Worm (Caenorhabditis elegans) whole organism, L3 larva: ENCODE measurements around the gene F55G11.6.

Source experiments
- R02D3.7 ChIP-seq: fragments of 150-350 bp; optimal IDR thresholded peaks from 2 replicates; lab custom pipeline; 2014; ENCODE audit warnings: missing biosample characterization, missing genetic modification characterization
- ceh-28 ChIP-seq: fragments of 150-350 bp; optimal IDR thresholded peaks from 2 replicates; lab custom pipeline; 2014; ENCODE audit warnings: missing biosample characterization, missing genetic modification reagents, missing genetic modification characterization
- ceh-82 ChIP-seq: fragments of 150-350 bp; optimal IDR thresholded peaks from 2 replicates; lab custom pipeline; 2014; ENCODE audit warnings: missing biosample characterization, missing genetic modification characterization
- elt-2 ChIP-seq: sonication (generic microtip); optimal IDR thresholded peaks from 2 replicates; lab custom pipeline; 2016; ENCODE audit warnings: missing genetic modification reagents, mild to moderate bottlenecking, missing genetic modification characterization, missing compliant biosample characterization
- elt-3 ChIP-seq, 3 experiments: fragments of 150-350 bp in 1 of 3; sonication (generic microtip) in 2 of 3; optimal IDR thresholded peaks; 2 replicates in 2 of 3; 4 replicates in 1 of 3; lab custom pipeline; 2014 to 2017; ENCODE audit warnings: missing biosample characterization in 3 of 3, missing genetic modification characterization in 3 of 3
- jun-1 ChIP-seq: fragments of 150-350 bp; optimal IDR thresholded peaks from 2 replicates; lab custom pipeline; 2014; ENCODE audit warnings: missing biosample characterization, missing genetic modification reagents, missing genetic modification characterization
- mdl-1 ChIP-seq: fragments of 150-350 bp; optimal IDR thresholded peaks from 2 replicates; lab custom pipeline; 2014; ENCODE audit warnings: missing biosample characterization, missing genetic modification characterization
- nfya-1 ChIP-seq: sonication (generic microtip); optimal IDR thresholded peaks from 2 replicates; lab custom pipeline; 2017; ENCODE audit warnings: missing genetic modification characterization, mild to moderate bottlenecking, missing compliant biosample characterization, antibody characterized with exemption, moderate library complexity; ENCODE audit not compliant: insufficient read depth
- nhr-23 ChIP-seq: fragments of 150-350 bp; optimal IDR thresholded peaks from 2 replicates; lab custom pipeline; 2014; ENCODE audit warnings: missing biosample characterization, missing genetic modification reagents, missing genetic modification characterization
- nhr-25 ChIP-seq: sonication (generic microtip); optimal IDR thresholded peaks from 2 replicates; lab custom pipeline; 2017; ENCODE audit warnings: missing biosample characterization, missing genetic modification characterization
- nhr-77 ChIP-seq: fragments of 150-350 bp; optimal IDR thresholded peaks from 2 replicates; lab custom pipeline; 2014; ENCODE audit warnings: missing biosample characterization, missing genetic modification characterization
- pqm-1 ChIP-seq: fragments of 150-350 bp; optimal IDR thresholded peaks from 2 replicates; lab custom pipeline; 2017; ENCODE audit warnings: missing biosample characterization, missing genetic modification characterization, inconsistent platforms
- tbx-2 ChIP-seq: sonication (generic microtip); optimal IDR thresholded peaks from 2 replicates; lab custom pipeline; 2016; ENCODE audit warnings: mild to moderate bottlenecking, missing genetic modification characterization, missing compliant biosample characterization
- ztf-11 ChIP-seq: fragments of 150-350 bp; optimal IDR thresholded peaks from 2 replicates; lab custom pipeline; 2014; ENCODE audit warnings: missing biosample characterization, missing genetic modification characterization

F55G11.6 gene

DNA sequence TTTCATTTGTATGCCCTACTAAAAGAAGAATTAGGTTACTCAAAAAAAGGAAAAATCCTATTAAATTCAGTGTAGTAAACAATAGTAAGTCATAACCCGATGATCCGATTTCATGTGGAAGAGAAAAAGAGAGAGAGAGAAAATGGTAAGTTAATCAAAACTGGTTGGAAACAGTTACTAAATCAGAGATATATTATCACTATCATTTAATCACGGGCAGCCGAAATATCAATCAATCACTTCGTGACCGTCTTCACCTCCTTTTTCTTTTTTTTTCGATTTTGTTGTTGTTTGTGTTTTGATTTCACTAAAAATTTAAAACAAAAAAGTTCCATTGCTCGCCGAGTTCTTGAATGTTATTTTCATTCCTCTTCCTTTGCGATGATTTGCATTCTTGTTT, 39.7 kb downstream of the F55G11.6 start:
- no peak for TF ChIP-seq nhr-25 (tag; lab: Kevin White, UChicago)
- TF ChIP-seq ceh-28 (tag; lab: Kevin White, UChicago) = no peak
- no peak for TF ChIP-seq ztf-11 (tag; lab: Kevin White, UChicago)
- TF ChIP-seq ceh-82 (tag; lab: Kevin White, UChicago) = no peak
- no peak for TF ChIP-seq nfya-1 (tag; lab: Kevin White, UChicago)
- TF ChIP-seq nhr-23 (tag; lab: Kevin White, UChicago) = peak; percentile 35
- no peak for TF ChIP-seq nhr-77 (tag; lab: Kevin White, UChicago)
- TF ChIP-seq mdl-1 (tag; lab: Kevin White, UChicago) = no peak
- no peak for TF ChIP-seq jun-1 (tag; lab: Kevin White, UChicago)
- TF ChIP-seq elt-3 (tag; optimal IDR thresholded peaks at IDR 0.05; lab: Kevin White, UChicago) = peak in 1 of 3 experiments; percentile 8
- TF ChIP-seq tbx-2 (tag; lab: Kevin White, UChicago) = no peak

DNA sequence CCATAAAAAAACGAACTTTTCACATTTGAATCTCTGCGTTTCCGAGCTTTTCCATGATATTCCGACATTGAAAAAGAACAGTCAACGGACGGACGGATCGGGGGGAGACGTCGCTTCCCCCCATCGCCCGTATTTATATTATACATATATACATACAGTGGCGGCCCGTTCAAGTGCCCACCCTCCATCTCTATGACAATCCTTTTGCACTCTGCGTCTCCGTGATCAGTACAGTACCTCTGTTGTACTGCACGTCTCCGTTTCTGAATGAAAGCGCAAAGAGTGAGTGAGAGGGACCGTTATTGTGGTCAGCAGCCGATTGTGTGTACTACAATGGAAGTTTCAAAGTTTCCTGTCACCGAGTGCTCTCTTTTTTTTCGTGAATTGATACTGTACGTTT, 41.3 kb downstream of the F55G11.6 start:
- TF ChIP-seq nhr-23 (tag; lab: Kevin White, UChicago) = peak; percentile 29
- TF ChIP-seq R02D3.7 = no peak
- TF ChIP-seq, all 47 proteins: peak for 1

DNA sequence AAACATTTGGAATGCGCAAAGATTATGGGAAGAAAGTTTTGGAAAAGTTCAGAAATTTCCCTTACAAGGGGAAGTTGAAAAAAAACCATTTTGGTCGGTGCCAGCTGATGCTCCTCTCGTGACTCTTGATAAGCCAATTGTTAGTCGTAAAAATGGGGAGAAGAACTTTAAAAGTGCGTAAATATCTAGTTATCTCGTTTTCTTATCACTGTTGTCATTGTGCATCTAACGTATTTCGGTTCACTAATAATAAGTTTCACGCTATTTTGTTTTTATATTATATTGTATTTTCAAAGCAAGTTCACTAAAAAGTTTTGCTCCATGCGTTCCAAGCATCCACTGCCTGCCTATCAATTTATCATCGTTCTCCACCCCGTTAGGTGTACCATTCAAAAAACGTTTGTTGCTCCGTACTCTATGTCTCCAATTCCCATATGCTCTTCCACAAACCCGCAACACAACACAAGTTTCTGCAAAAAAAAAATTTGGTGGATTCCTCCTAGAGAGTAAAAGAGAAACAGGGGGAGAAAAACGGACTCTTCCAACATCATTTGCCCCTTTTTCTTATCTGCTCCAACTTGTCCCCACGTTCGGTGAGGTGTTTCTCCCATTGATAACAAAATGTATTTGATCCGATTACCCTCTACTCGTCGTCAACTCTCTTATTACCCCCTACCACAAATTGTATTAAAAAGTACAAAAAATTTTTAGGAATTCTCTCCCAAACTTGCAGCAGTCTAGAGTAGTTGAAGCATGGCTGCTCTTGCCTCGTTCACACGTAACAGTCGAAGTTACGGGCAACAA, 50.8 kb downstream of the F55G11.6 start, which contains the start of gene mbk-2:
TSS of gene mbk-2 (plus strand) at position 754 of the 804 bp plus-strand sequence.
- TF ChIP-seq ceh-28 (tag; lab: Kevin White, UChicago) (no peak), elt-2 (tag; lab: Kevin White, UChicago) (peak; percentile 77), pqm-1 (tag; lab: Kevin White, UChicago) (peak; percentile 66)
- TF ChIP-seq, all 47 proteins: peak for 2
